Fruit fly (Drosophila melanogaster): ENCODE results near the gene Rtel1.

Gene Rtel1

DNA sequence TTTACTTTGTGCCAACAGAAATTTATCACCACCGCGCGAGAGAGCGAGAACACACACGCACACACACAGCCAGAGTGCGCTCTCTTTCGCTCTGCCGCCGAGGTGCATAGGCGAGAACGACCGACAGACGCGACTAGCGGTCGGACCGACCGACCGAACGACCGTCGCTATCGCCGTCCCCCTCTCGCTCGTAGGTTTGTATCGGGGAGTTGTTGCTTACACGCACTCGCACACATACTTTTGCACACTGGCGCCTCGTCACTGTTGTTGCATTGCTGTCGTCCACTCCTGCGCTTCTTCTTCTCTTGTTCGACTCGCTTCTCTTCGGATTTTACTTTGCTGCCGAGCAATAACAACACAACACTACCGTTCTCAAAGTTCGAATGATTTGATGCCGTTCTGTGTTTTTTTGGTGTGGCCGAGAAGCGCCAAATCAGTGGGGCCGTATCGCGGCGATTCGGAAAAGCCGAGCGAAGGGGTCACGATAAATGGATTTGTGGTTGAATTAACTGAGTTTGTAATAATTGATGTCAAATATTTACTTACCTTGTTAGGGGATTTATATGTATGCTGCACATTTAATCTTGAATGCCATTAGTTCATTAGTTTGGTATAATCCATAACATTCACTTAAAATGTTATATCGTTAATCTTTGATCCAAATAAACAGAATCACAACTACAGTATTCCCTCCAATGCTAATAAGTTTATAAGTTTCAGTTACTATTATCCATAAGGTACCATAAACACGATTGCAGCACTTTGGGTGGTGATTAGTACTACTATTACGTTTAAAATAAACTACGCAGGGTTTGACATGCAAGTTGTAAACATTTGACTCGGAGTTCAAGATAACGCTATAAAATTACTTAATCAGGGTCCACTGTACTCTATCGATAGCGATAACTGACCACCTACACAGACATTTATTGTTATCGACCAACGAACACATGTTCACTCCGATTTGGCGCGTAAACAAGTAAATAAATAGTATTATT lies at the start of gene Rtel1, which contains the start of gene IntS6 (continued):
- TF ChIP-seq hb (GFP tag; IDR thresholded peaks at IDR 0.05; ENCODE audit: partially characterized antibody) (no peak), Ptx1 (GFP tag; IDR thresholded peaks at IDR 0.05) (peak; percentile 94), nerfin-2 (GFP tag; IDR thresholded peaks at IDR 0.05; ENCODE audit: partially characterized antibody) (no peak), CG8944 (GFP tag; optimal IDR thresholded peaks at IDR 0.05) (peak; percentile 92), CG16813 (GFP tag; IDR thresholded peaks at IDR 0.05; ENCODE audit: partially characterized antibody) (no peak; the same call in 2 of the 3 replicates), bigmax (GFP tag; optimal IDR thresholded peaks at IDR 0.05) (no peak), lilli (GFP tag; optimal IDR thresholded peaks at IDR 0.05) (peak; percentile 96), Hey (tag; optimal IDR thresholded peaks at IDR 0.05) (peak; percentile 67), sima (GFP tag; optimal IDR thresholded peaks at IDR 0.05) (peak; percentile 65), CG7271 (tag; optimal IDR thresholded peaks at IDR 0.05) (peak; percentile 52), ranshi (GFP tag; IDR thresholded peaks at IDR 0.05) (peak; percentile 90), Dbx (GFP tag; IDR thresholded peaks at IDR 0.05) (peak; percentile 84), CG11085 (GFP tag; IDR thresholded peaks at IDR 0.05) (peak; percentile 74), danr (GFP tag; IDR thresholded peaks at IDR 0.05) (peak; percentile 72), onecut (GFP tag; IDR thresholded peaks at IDR 0.05) (peak; percentile 79), Adf1 (GFP tag; IDR thresholded peaks at IDR 0.05) (peak; percentile 73), Usf (GFP tag; optimal IDR thresholded peaks at IDR 0.05) (peak; percentile 83), CG17802 (tag; optimal IDR thresholded peaks at IDR 0.05) (peak; percentile 57), CG16815 (GFP tag; optimal IDR thresholded peaks at IDR 0.05) (peak; percentile 88), CG17328 (GFP tag; IDR thresholded peaks at IDR 0.05) (peak; percentile 81), da (GFP tag; optimal IDR thresholded peaks at IDR 0.05) (peak; percentile 66), CG10431 (GFP tag; optimal IDR thresholded peaks at IDR 0.05) (peak; percentile 52), CG17829 (tag; optimal IDR thresholded peaks at IDR 0.05) (peak; percentile 85), CG32532 (GFP tag; IDR thresholded peaks at IDR 0.05) (peak; percentile 93), CG30431 (GFP tag; optimal IDR thresholded peaks at IDR 0.05) (peak; percentile 87), aop (GFP tag; IDR thresholded peaks at IDR 0.05) (no peak), ato (GFP tag; IDR thresholded peaks at IDR 0.05; ENCODE audit: partially characterized antibody) (no peak), Ada2b (GFP tag; IDR thresholded peaks at IDR 0.05) (peak; percentile 89), CG17385 (GFP tag; optimal IDR thresholded peaks at IDR 0.05) (peak; percentile 95), Atf6 (GFP tag; IDR thresholded peaks at IDR 0.05) (peak; percentile 89), ro (GFP tag; IDR thresholded peaks at IDR 0.05) (0 out of 2 replicates have a peak, but pooled peaks have one; percentile 38), CG4360 (GFP tag; IDR thresholded peaks at IDR 0.05) (peak; percentile 74), Ets97D (GFP tag; optimal IDR thresholded peaks at IDR 0.05) (peak; percentile 73), CG17359 (tag; optimal IDR thresholded peaks at IDR 0.05) (peak; percentile 86), tup (GFP tag; optimal IDR thresholded peaks at IDR 0.05) (peak; percentile 72), CG2678 (tag; optimal IDR thresholded peaks at IDR 0.05) (peak; percentile 94), CG10959 (GFP tag; IDR thresholded peaks at IDR 0.05) (peak; percentile 61), zf30C (GFP tag; optimal IDR thresholded peaks at IDR 0.05) (no peak), kni (GFP tag; optimal IDR thresholded peaks at IDR 0.05) (peak; percentile 76), Meics (GFP tag; optimal IDR thresholded peaks at IDR 0.05) (peak; percentile 90), D19B (GFP tag; optimal IDR thresholded peaks at IDR 0.05) (peak; percentile 71), abd-A (tag; optimal IDR thresholded peaks at IDR 0.05) (peak; percentile 46), MBD-R2 (GFP tag; IDR thresholded peaks at IDR 0.05) (peak; percentile 79), Bteb2 (GFP tag; optimal IDR thresholded peaks at IDR 0.05) (peak; percentile 86), tgo (GFP tag; IDR thresholded peaks at IDR 0.05) (peak; percentile 88), Dref (GFP tag; IDR thresholded peaks at IDR 0.05) (peak; percentile 62), E2f2 (GFP tag; IDR thresholded peaks at IDR 0.05) (peak; percentile 62), CG31441 (GFP tag; IDR thresholded peaks at IDR 0.05) (peak; percentile 87), CG6175 (GFP tag; IDR thresholded peaks at IDR 0.05) (peak; percentile 65; the same call in 2 of the 3 replicates)

All from whole organism, embryonic.